Fruit fly (Drosophila melanogaster): ENCODE data around the gene RpL24.

DNA sequence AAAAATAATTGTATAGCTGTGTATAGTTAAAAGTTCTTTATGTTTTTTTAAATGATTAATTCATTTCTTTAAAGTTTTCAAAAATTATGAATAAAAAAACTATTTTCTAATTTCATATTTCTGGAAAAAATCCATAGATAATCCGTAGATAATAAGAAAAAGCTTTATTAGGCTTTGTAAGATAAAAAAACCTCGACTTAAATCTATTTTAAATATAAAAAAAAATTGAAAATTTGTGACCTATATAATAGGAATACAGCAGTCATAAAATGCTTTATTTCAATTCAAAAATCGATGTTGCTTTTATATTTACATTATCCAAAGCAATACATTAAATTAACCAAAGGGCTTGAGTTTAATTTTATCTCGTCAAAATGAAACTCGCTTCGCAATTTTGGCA, 17.3 kb upstream of the RpL24 start, which contains the start of gene Flad2:
- no peak for TF ChIP-seq CG1620 (GFP tag; optimal IDR thresholded peaks at IDR 0.05)
- TF ChIP-seq cnc (optimal IDR thresholded peaks at IDR 0.05): no peak
- TF ChIP-seq CG12768 (GFP tag; optimal IDR thresholded peaks at IDR 0.05): no peak
- no peak for TF ChIP-seq kay (GFP tag; ENCODE audit: borderline replicate concordance)
- no peak for TF ChIP-seq ovo (GFP tag; optimal IDR thresholded peaks at IDR 0.05)
- no peak for TF ChIP-seq CG14711 (tag; optimal IDR thresholded peaks at IDR 0.05)
- TF ChIP-seq bab1 (GFP tag; optimal IDR thresholded peaks at IDR 0.05): no peak
- no peak for TF ChIP-seq Crg-1 (GFP tag; optimal IDR thresholded peaks at IDR 0.05)
- no peak for TF ChIP-seq cic (GFP tag; optimal IDR thresholded peaks at IDR 0.05)
- TF ChIP-seq Mnt (GFP tag; optimal IDR thresholded peaks at IDR 0.05): no peak
